Worm (Caenorhabditis elegans) whole organism, early embryonic: ENCODE measurements around the gene Y36E3A.2.

ENCODE experiments used
- B0310.2 ChIP-seq: sonication (generic microtip); optimal IDR thresholded peaks from 2 replicates; lab custom pipeline; 2016; ENCODE audit warnings: mild to moderate bottlenecking, missing genetic modification characterization, missing compliant biosample characterization
- ama-1 ChIP-seq: fragments of 150-350 bp; optimal IDR thresholded peaks from 2 replicates; lab custom pipeline; 2014
- ceh-13 ChIP-seq: fragments of 200-800 bp; sonication (Bioruptor generic); optimal IDR thresholded peaks from 2 replicates; lab custom pipeline; 2018; ENCODE audit warnings: mild to moderate bottlenecking, missing genetic modification characterization, missing compliant biosample characterization
- ceh-36 ChIP-seq: sonication (generic microtip); optimal IDR thresholded peaks from 2 replicates; lab custom pipeline; 2016; ENCODE audit warnings: missing genetic modification characterization, inconsistent platforms, missing compliant biosample characterization
- hmg-4 ChIP-seq: fragments of 200-800 bp; sonication (Bioruptor generic); optimal IDR thresholded peaks from 2 replicates; lab custom pipeline; 2018; ENCODE audit warnings: mild to moderate bottlenecking, missing genetic modification characterization, missing compliant biosample characterization
- hnd-1 ChIP-seq: sonication (generic microtip); optimal IDR thresholded peaks from 2 replicates; lab custom pipeline; 2016; ENCODE audit warnings: missing genetic modification characterization, missing compliant biosample characterization
- pes-1 ChIP-seq: fragments of 200-800 bp; sonication (Bioruptor generic); IDR thresholded peaks from 2 replicates; pipeline ENCODE4 v1.3.6; 2022; ENCODE audit warnings: missing genetic modification reagents, missing genetic modification characterization, missing compliant biosample characterization
- sea-1 ChIP-seq: fragments of 200-800 bp; sonication (Bioruptor generic); conservative IDR thresholded peaks from 2 replicates; pipeline ENCODE4 v1.3.6; 2022; ENCODE audit warnings: missing genetic modification characterization, missing compliant biosample characterization
- tbx-37 ChIP-seq: fragments of 200-800 bp; sonication (Bioruptor generic); conservative IDR thresholded peaks from 2 replicates; pipeline ENCODE4 v1.3.6; 2022; ENCODE audit warnings: missing genetic modification reagents, missing genetic modification characterization, missing compliant biosample characterization

ce11 chrV:15459088-15459487 is 33.2 kb downstream of the Y36E3A.2 start, which contains the start of gene str-71:
- no peak for TF ChIP-seq tbx-37 (GFP tag; lab: Robert Waterston, UW)
- no peak for TF ChIP-seq ceh-36 (tag; lab: Kevin White, UChicago)
- no peak for TF ChIP-seq pes-1
- no peak for TF ChIP-seq ceh-13 (GFP tag; lab: Kevin White, UChicago)
- TF ChIP-seq B0310.2 = no peak
- no peak for TF ChIP-seq ama-1 (lab: Kevin White, UChicago)
- no peak for TF ChIP-seq hmg-4
- TF ChIP-seq sea-1 (GFP tag; lab: Robert Waterston, UW) = no peak
- TF ChIP-seq hnd-1 (tag; lab: Kevin White, UChicago) = no peak
